Worm (Caenorhabditis elegans) whole organism, L2 larva: Measurements from ENCODE around the gene F38B7.2.

Source experiments
- alr-1 ChIP-seq: fragments of 150-350 bp; optimal IDR thresholded peaks from 2 replicates; lab custom pipeline; 2014; ENCODE audit warnings: missing biosample characterization, missing genetic modification characterization
- aly-2 ChIP-seq: fragments of 150-350 bp; optimal IDR thresholded peaks from 2 replicates; lab custom pipeline; 2014; ENCODE audit warnings: missing biosample characterization, missing genetic modification characterization
- ceh-82 ChIP-seq: fragments of 150-350 bp; optimal IDR thresholded peaks from 2 replicates; lab custom pipeline; 2014; ENCODE audit warnings: missing biosample characterization, missing genetic modification characterization
- fos-1 ChIP-seq: fragments of 150-350 bp; optimal IDR thresholded peaks from 2 replicates; lab custom pipeline; 2014; ENCODE audit warnings: missing biosample characterization, missing genetic modification characterization
- lin-11 ChIP-seq: fragments of 150-350 bp; sonication (generic microtip); optimal IDR thresholded peaks from 2 replicates; lab custom pipeline; 2014; ENCODE audit warnings: missing biosample characterization, missing genetic modification characterization, inconsistent platforms, mixed read lengths
- lsy-2 ChIP-seq, 2 experiments: fragments of 150-350 bp in 1 of 2; sonication (generic microtip) in 1 of 2; optimal IDR thresholded peaks; 2 replicates each; lab custom pipeline; 2014 to 2017; ENCODE audit warnings: missing biosample characterization in 2 of 2, missing genetic modification characterization in 2 of 2
- nhr-6 ChIP-seq: fragments of 150-350 bp; optimal IDR thresholded peaks from 2 replicates; lab custom pipeline; 2014; ENCODE audit warnings: missing biosample characterization, missing genetic modification characterization
- snpc-4 ChIP-seq: fragments of 150-350 bp; optimal IDR thresholded peaks from 2 replicates; lab custom pipeline; 2014; ENCODE audit warnings: missing biosample characterization, missing genetic modification characterization
- unc-39 ChIP-seq: fragments of 150-350 bp; optimal IDR thresholded peaks from 2 replicates; lab custom pipeline; 2014; ENCODE audit warnings: missing biosample characterization, missing genetic modification characterization

ce11 chrV:11527531-11527930 lies 16.2 kb upstream of the F38B7.2 start, which contains the start of gene ccch-1:
- TF ChIP-seq aly-2: no peak
- TF ChIP-seq snpc-4: no peak
- TF ChIP-seq lin-11 (tag; lab: Kevin White, UChicago): no peak
- TF ChIP-seq lsy-2 (tag; optimal IDR thresholded peaks at IDR 0.05; lab: Kevin White, UChicago): no peak
- TF ChIP-seq unc-39 (tag; lab: Kevin White, UChicago): no peak
- TF ChIP-seq alr-1: no peak
- TF ChIP-seq ceh-82 (tag; lab: Kevin White, UChicago): no peak
- TF ChIP-seq nhr-6: no peak
- TF ChIP-seq fos-1: no peak
